Worm (Caenorhabditis elegans): ENCODE results near the gene toc-1.

DNA sequence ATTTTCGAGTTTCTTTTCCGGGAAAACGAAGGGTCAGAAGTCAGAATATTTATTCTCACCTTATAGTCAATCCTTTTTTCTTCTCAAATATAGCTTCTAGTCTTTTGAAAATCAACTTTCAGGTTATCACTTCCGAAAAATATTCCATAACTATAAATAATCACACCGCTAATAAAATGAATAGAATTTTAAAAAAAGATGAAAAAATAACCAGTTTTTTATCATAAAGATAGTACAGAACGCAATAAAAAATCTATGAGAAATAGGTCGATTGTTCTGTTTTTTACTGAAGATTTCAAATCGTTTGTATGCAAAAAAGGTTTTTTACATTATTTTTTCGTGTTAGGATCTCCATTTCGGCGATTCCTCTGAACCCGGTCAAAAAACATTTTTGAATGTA lies 15.2 kb downstream of the toc-1 start:
- TF ChIP-seq ztf-29 (GFP tag; IDR thresholded peaks at IDR 0.05) = no peak
- TF ChIP-seq cog-1 (tag; optimal IDR thresholded peaks at IDR 0.05) = no peak
- TF ChIP-seq flt-1 (GFP tag; IDR thresholded peaks at IDR 0.05) = no peak
- TF ChIP-seq ztf-23 (GFP tag; IDR thresholded peaks at IDR 0.05) = no peak
- no peak for TF ChIP-seq T22C8.4 (GFP tag; IDR thresholded peaks at IDR 0.05)
- no peak for TF ChIP-seq med-1 (GFP tag; optimal IDR thresholded peaks at IDR 0.05; ENCODE audit: insufficient read depth)
